Worm (Caenorhabditis elegans) whole organism, L4 larva: ENCODE results near the gene srh-229.

Experiments
- F26F4.8 ChIP-seq: fragments of 200-800 bp; sonication (Bioruptor generic); conservative IDR thresholded peaks from 2 replicates; pipeline ENCODE4 v1.3.6; 2022; ENCODE audit warnings: missing genetic modification characterization, missing compliant biosample characterization
- T20F7.1 ChIP-seq: fragments of 200-800 bp; sonication (Bioruptor generic); optimal IDR thresholded peaks from 2 replicates; lab custom pipeline; 2018; ENCODE audit warnings: mild to moderate bottlenecking, missing genetic modification characterization, missing compliant biosample characterization
- Y105C5A.15 ChIP-seq: fragments of 200-800 bp; sonication (Bioruptor generic); IDR thresholded peaks from 2 replicates; pipeline ENCODE4 v1.3.6; 2022; ENCODE audit warnings: missing genetic modification characterization, missing compliant biosample characterization
- Y5F2A.4 ChIP-seq: fragments of 200-800 bp; sonication (Bioruptor generic); optimal IDR thresholded peaks from 2 replicates; lab custom pipeline; 2018; ENCODE audit warnings: mild to moderate bottlenecking, missing genetic modification characterization, missing compliant biosample characterization
- ZK546.5 ChIP-seq, 2 experiments: sonication (generic microtip); optimal IDR thresholded peaks; 2 replicates each; lab custom pipeline; 2017; ENCODE audit warnings: missing biosample characterization in 2 of 2, missing genetic modification characterization in 2 of 2
- aly-2 ChIP-seq: sonication (generic microtip); optimal IDR thresholded peaks from 2 replicates; lab custom pipeline; 2018; ENCODE audit warnings: missing biosample characterization, missing genetic modification characterization
- ceh-20 ChIP-seq: fragments of 200-800 bp; sonication (Bioruptor generic); IDR thresholded peaks from 2 replicates; pipeline ENCODE4 v1.3.6; 2022; ENCODE audit warnings: missing genetic modification reagents, missing genetic modification characterization, missing compliant biosample characterization
- ceh-62 ChIP-seq: sonication (generic microtip); optimal IDR thresholded peaks from 2 replicates; lab custom pipeline; 2017; ENCODE audit warnings: missing biosample characterization, missing genetic modification characterization
- ceh-82 ChIP-seq: sonication (generic microtip); optimal IDR thresholded peaks from 2 replicates; lab custom pipeline; 2017; ENCODE audit warnings: missing biosample characterization, missing genetic modification characterization
- cey-2 ChIP-seq: sonication (generic microtip); optimal IDR thresholded peaks from 3 replicates; lab custom pipeline; 2017; ENCODE audit warnings: missing genetic modification characterization, mild to moderate bottlenecking, missing compliant biosample characterization, antibody characterized with exemption, borderline replicate concordance; ENCODE audit not compliant: insufficient read depth
- ctbp-1 ChIP-seq: fragments of 200-800 bp; sonication (Bioruptor generic); IDR thresholded peaks from 2 replicates; pipeline ENCODE4 v1.3.6; 2022; ENCODE audit warnings: missing genetic modification reagents, missing genetic modification characterization, missing compliant biosample characterization
- dmd-9 ChIP-seq: fragments of 200-800 bp; sonication (Bioruptor generic); IDR thresholded peaks from 2 replicates; pipeline ENCODE4 v1.3.6; 2022; ENCODE audit warnings: missing genetic modification reagents, missing genetic modification characterization, missing compliant biosample characterization
- hlh-30 ChIP-seq: sonication (generic microtip); optimal IDR thresholded peaks from 2 replicates; lab custom pipeline; 2017; ENCODE audit warnings: antibody characterized with exemption, mild to moderate bottlenecking, missing genetic modification characterization, missing compliant biosample characterization; ENCODE audit not compliant: insufficient read depth
- lin-15B ChIP-seq: fragments of 150-350 bp; sonication (generic microtip); optimal IDR thresholded peaks from 3 replicates; lab custom pipeline; 2014; ENCODE audit warnings: missing biosample characterization, missing genetic modification characterization
- lin-38 ChIP-seq: fragments of 200-800 bp; sonication (Bioruptor generic); IDR thresholded peaks from 2 replicates; pipeline ENCODE4 v1.3.6; 2022; ENCODE audit warnings: missing genetic modification reagents, missing genetic modification characterization, missing compliant biosample characterization
- lin-39 ChIP-seq: fragments of 150-350 bp; optimal IDR thresholded peaks from 2 replicates; lab custom pipeline; 2014; ENCODE audit warnings: missing biosample characterization, missing genetic modification reagents, missing genetic modification characterization
- lir-3 ChIP-seq: sonication (generic microtip); optimal IDR thresholded peaks from 2 replicates; lab custom pipeline; 2016; ENCODE audit warnings: mild to moderate bottlenecking, missing genetic modification characterization, missing compliant biosample characterization
- mdt-29 ChIP-seq: fragments of 200-800 bp; sonication (Bioruptor generic); IDR thresholded peaks from 2 replicates; pipeline ENCODE4 v1.3.6; 2022; ENCODE audit warnings: missing genetic modification reagents, missing genetic modification characterization, missing compliant biosample characterization
- mep-1 ChIP-seq: fragments of 150-350 bp; sonication (generic microtip); optimal IDR thresholded peaks from 3 replicates; lab custom pipeline; 2014; ENCODE audit warnings: missing biosample characterization, missing genetic modification characterization
- mes-2 ChIP-seq: sonication (generic microtip); optimal IDR thresholded peaks from 2 replicates; lab custom pipeline; 2016; ENCODE audit warnings: missing genotype, mild to moderate bottlenecking, missing genetic modification characterization, missing compliant biosample characterization; ENCODE audit not compliant: poor library complexity, severe bottlenecking
- mxl-3 ChIP-seq: fragments of 200-800 bp; sonication (Bioruptor generic); optimal IDR thresholded peaks from 2 replicates; lab custom pipeline; 2018; ENCODE audit warnings: mild to moderate bottlenecking, missing genetic modification characterization, missing compliant biosample characterization
- nhr-10 ChIP-seq: fragments of 150-350 bp; optimal IDR thresholded peaks from 2 replicates; lab custom pipeline; 2014; ENCODE audit warnings: missing biosample characterization, missing genetic modification characterization
- nhr-111 ChIP-seq: fragments of 200-800 bp; sonication (Bioruptor generic); optimal IDR thresholded peaks from 2 replicates; lab custom pipeline; 2018; ENCODE audit warnings: mild to moderate bottlenecking, missing genetic modification characterization, missing compliant biosample characterization
- nhr-237 ChIP-seq: sonication (generic microtip); optimal IDR thresholded peaks from 2 replicates; lab custom pipeline; 2017; ENCODE audit warnings: missing biosample characterization, missing genetic modification characterization
- nhr-28 ChIP-seq: fragments of 150-350 bp; optimal IDR thresholded peaks from 2 replicates; lab custom pipeline; 2014; ENCODE audit warnings: missing biosample characterization, missing genetic modification characterization
- nhr-41 ChIP-seq: fragments of 200-800 bp; sonication (Bioruptor generic); IDR thresholded peaks from 2 replicates; pipeline ENCODE4 v1.3.6; 2022; ENCODE audit warnings: missing genetic modification reagents, missing genetic modification characterization, missing compliant biosample characterization
- nhr-42 ChIP-seq: fragments of 200-800 bp; sonication (Bioruptor generic); IDR thresholded peaks from 2 replicates; pipeline ENCODE4 v1.3.6; 2022; ENCODE audit warnings: missing genetic modification characterization, missing compliant biosample characterization
- nhr-48 ChIP-seq: sonication (generic microtip); optimal IDR thresholded peaks from 2 replicates; lab custom pipeline; 2016; ENCODE audit warnings: mild to moderate bottlenecking, missing genetic modification characterization, missing compliant biosample characterization
- nhr-6 ChIP-seq: fragments of 150-350 bp; optimal IDR thresholded peaks from 2 replicates; lab custom pipeline; 2014; ENCODE audit warnings: missing biosample characterization, missing genetic modification characterization
- nhr-76 ChIP-seq: fragments of 150-350 bp; optimal IDR thresholded peaks from 2 replicates; lab custom pipeline; 2014; ENCODE audit warnings: missing biosample characterization, missing genetic modification characterization
- nhr-77 ChIP-seq: fragments of 150-350 bp; optimal IDR thresholded peaks from 2 replicates; lab custom pipeline; 2014; ENCODE audit warnings: missing biosample characterization, missing genetic modification characterization
- php-3 ChIP-seq: fragments of 200-800 bp; sonication (Bioruptor generic); IDR thresholded peaks from 2 replicates; pipeline ENCODE4 v1.3.6; 2022; ENCODE audit warnings: missing genetic modification reagents, missing genetic modification characterization, missing compliant biosample characterization
- set-16 ChIP-seq: fragments of 200-800 bp; sonication (Bioruptor generic); IDR thresholded peaks from 2 replicates; pipeline ENCODE4 v1.3.6; 2022; ENCODE audit warnings: missing genetic modification reagents, missing genetic modification characterization, missing compliant biosample characterization
- snpc-1.2 ChIP-seq: fragments of 200-800 bp; sonication (Bioruptor generic); IDR thresholded peaks from 2 replicates; pipeline ENCODE4 v1.3.6; 2022; ENCODE audit warnings: missing genetic modification reagents, missing genetic modification characterization, missing compliant biosample characterization
- snpc-4 ChIP-seq: fragments of 150-350 bp; optimal IDR thresholded peaks from 2 replicates; lab custom pipeline; 2014; ENCODE audit warnings: missing biosample characterization, missing genetic modification characterization
- spr-3 ChIP-seq: fragments of 200-800 bp; sonication (Bioruptor generic); optimal IDR thresholded peaks from 2 replicates; lab custom pipeline; 2018; ENCODE audit warnings: mild to moderate bottlenecking, missing genetic modification characterization, missing compliant biosample characterization
- unc-39 ChIP-seq: sonication (generic microtip); optimal IDR thresholded peaks from 2 replicates; lab custom pipeline; 2017; ENCODE audit warnings: missing biosample characterization, missing genetic modification characterization
- vab-7 ChIP-seq: fragments of 200-800 bp; sonication (Bioruptor generic); IDR thresholded peaks from 2 replicates; pipeline ENCODE4 v1.3.6; 2022; ENCODE audit warnings: missing genetic modification reagents, missing genetic modification characterization, missing compliant biosample characterization
- ztf-7 ChIP-seq: fragments of 150-350 bp; optimal IDR thresholded peaks from 2 replicates; lab custom pipeline; 2014; ENCODE audit warnings: missing biosample characterization, missing genetic modification characterization

srh-229 gene

DNA sequence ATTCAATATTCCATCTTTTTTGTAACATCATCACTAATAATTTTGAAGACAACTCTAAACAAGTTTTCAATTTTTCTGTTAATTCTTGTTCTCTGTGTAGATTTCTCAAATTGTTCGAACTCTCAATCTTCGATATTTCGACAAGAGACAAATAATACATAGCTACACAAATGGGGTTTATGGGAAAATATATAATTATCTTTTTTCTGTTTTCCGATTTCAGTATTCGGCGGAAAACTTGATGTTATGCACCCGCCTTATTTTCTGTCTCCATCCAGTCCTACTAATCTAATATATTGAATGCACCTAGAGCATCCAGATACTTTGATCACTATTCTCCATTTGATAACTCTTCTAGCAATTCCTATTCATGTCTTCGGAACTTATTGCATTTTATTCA lies 34.8 kb upstream of the srh-229 start, which contains the start of gene srh-268:
Gene srh-268 (plus strand): TSS at position 301 of the 400 bp plus-strand sequence.
- TF ChIP-seq ztf-7 (tag; lab: Kevin White, UChicago) (no peak), aly-2 (tag; lab: Kevin White, UChicago) (no peak), nhr-111 (GFP tag; lab: Kevin White, UChicago) (no peak), nhr-41 (GFP tag; lab: Robert Waterston, UW) (no peak), lin-39 (tag; lab: Kevin White, UChicago) (no peak), Y105C5A.15 (GFP tag; lab: Robert Waterston, UW) (no peak), nhr-10 (no peak), php-3 (no peak)
- TF ChIP-seq, all 104 proteins: peak for 0

DNA sequence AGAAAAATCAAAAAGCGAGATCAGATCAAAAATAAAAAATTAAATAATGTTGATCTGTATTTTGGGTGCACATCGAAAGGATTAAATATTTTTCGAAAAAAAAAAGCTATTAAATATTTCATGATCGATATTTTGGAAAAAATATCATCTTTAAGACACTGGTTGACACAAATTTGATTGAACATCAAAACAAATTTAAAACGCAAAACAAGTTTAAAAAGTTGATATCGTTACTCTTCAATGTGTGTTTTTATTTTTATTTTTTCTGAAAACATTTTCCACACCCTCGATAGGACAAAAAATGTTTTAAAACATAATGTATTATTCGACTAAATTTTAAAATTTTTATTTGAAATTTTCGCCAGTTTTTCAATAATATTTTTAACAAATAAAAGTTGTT lies 33.8 kb upstream of the srh-229 start, which contains the start of gene C54F6.12:
Gene C54F6.12 (minus strand): TSS at position 101 of the 400 bp plus-strand sequence.
- no peak for TF ChIP-seq nhr-6 (tag; lab: Kevin White, UChicago)
- TF ChIP-seq lin-15B (tag; lab: Kevin White, UChicago), result no peak
- TF ChIP-seq, all 104 proteins: peak for 0

- TF ChIP-seq lin-15B (tag; lab: Kevin White, UChicago) (no peak), Y5F2A.4 (GFP tag; lab: Kevin White, UChicago) (no peak), snpc-4 (no peak), nhr-77 (no peak), nhr-237 (tag; lab: Kevin White, UChicago) (no peak), dmd-9 (GFP tag; lab: Robert Waterston, UW) (no peak), nhr-42 (GFP tag; lab: Robert Waterston, UW) (no peak), mxl-3 (GFP tag; lab: Kevin White, UChicago) (no peak), ZK546.5 (tag; optimal IDR thresholded peaks at IDR 0.05; lab: Kevin White, UChicago) (no peak), unc-39 (tag; lab: Kevin White, UChicago) (no peak), mep-1 (no peak), T20F7.1 (GFP tag; lab: Kevin White, UChicago) (no peak), vab-7 (no peak), nhr-28 (tag; lab: Kevin White, UChicago) (no peak), ctbp-1 (GFP tag; lab: Robert Waterston, UW) (no peak)
- TF ChIP-seq, all 104 proteins: peak for 0
Observed at ce11 chrV:7532947-7533346, 28.8 kb upstream of the srh-229 start, which contains the start of gene C54F6.3. C54F6.3 (plus strand) TSS chrV:7533247.

ce11 chrV:7529840-7530239 lies 25.7 kb upstream of the srh-229 start, which contains the start of gene swt-2:
swt-2 (plus strand) TSS chrV:7530140.
- TF ChIP-seq cey-2 (tag; lab: Kevin White, UChicago) (no peak), mxl-3 (GFP tag; lab: Kevin White, UChicago) (no peak), nhr-76 (tag; lab: Kevin White, UChicago) (no peak), mes-2 (tag; lab: Kevin White, UChicago) (no peak), nhr-48 (tag; lab: Kevin White, UChicago) (no peak), hlh-30 (no peak), snpc-1.2 (no peak), lin-15B (tag; lab: Kevin White, UChicago) (no peak), mdt-29 (GFP tag; lab: Robert Waterston, UW) (no peak), spr-3 (no peak), nhr-41 (GFP tag; lab: Robert Waterston, UW) (no peak)

DNA sequence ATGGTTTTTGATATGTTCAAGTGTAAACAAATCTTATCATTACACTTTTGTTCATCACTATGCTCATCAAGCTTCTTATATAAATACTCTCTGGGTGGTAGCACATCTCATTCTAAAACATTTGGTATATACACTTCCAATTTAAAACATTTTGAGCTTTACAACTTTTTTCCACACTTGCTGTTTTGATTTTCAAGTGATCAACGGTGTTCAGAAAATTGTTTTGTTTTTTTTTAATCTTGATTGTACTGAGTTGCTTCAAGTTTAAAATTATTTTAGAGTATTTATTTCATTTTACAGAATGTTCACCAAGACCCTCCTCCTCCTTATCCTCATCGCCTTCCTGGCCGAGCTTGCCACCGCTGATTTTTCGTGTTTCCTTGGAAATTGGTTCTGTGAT lies 24.6 kb upstream of the srh-229 start, which contains the start of gene C54F6.5:
Gene C54F6.5 (plus strand): TSS at position 301 of the 400 bp plus-strand sequence.
- TF ChIP-seq set-16 (GFP tag; lab: Robert Waterston, UW), result no peak
- TF ChIP-seq snpc-4, result no peak
- no peak for TF ChIP-seq lir-3 (tag; lab: Kevin White, UChicago)
- no peak for TF ChIP-seq aly-2 (tag; lab: Kevin White, UChicago)
- TF ChIP-seq nhr-237 (tag; lab: Kevin White, UChicago), result no peak
- TF ChIP-seq ceh-82 (tag; lab: Kevin White, UChicago), result no peak
- no peak for TF ChIP-seq ceh-62 (tag; lab: Kevin White, UChicago)
- TF ChIP-seq F26F4.8 (GFP tag; lab: Robert Waterston, UW), result no peak
- no peak for TF ChIP-seq ceh-20 (GFP tag; lab: Robert Waterston, UW)
- no peak for TF ChIP-seq lin-38
- TF ChIP-seq snpc-1.2, result no peak
